Fruit fly (Drosophila melanogaster): Measurements from ENCODE around the gene Cpr72Eb.

DNA sequence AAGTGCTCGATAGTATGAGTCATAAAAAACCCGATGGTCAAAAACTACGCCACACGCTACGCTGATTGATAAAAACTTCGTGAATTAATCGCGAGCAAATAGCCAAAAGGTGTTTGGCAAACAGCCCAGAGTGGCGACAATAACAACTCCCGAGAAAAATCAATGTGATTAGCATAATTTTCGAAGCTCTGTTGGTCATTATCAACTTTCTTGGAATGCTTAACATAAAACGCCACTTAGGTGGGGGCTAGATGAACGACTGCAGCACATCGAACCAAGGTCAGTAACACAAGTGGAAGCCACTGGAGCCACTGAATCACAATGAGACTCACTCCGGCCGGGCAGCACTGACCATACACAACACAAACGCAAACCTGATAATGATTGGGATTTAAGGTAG lies 27.0 kb upstream of the Cpr72Eb start:
- TF ChIP-seq Hr78 (GFP tag; optimal IDR thresholded peaks at IDR 0.05) (no peak), Dref (GFP tag; IDR thresholded peaks at IDR 0.05) (no peak), CG10209 (GFP tag; optimal IDR thresholded peaks at IDR 0.05) (no peak), schlank (tag; optimal IDR thresholded peaks at IDR 0.05) (no peak), CG10565 (GFP tag; optimal IDR thresholded peaks at IDR 0.05) (no peak), sima (GFP tag; optimal IDR thresholded peaks at IDR 0.05) (no peak), crp (GFP tag; optimal IDR thresholded peaks at IDR 0.05) (no peak), CG10431 (GFP tag; optimal IDR thresholded peaks at IDR 0.05) (no peak), CG18476 (GFP tag; optimal IDR thresholded peaks at IDR 0.05) (no peak), toy (GFP tag; IDR thresholded peaks at IDR 0.05) (no peak), HHEX (GFP tag; optimal IDR thresholded peaks at IDR 0.05) (no peak)
